Worm (Caenorhabditis elegans) whole organism, late embryonic: ENCODE data around the gene ula-1.

Experiments
- ama-1 ChIP-seq: fragments of 150-350 bp; optimal IDR thresholded peaks from 2 replicates; lab custom pipeline; 2014
- ceh-9 ChIP-seq: sonication (generic microtip); optimal IDR thresholded peaks from 2 replicates; lab custom pipeline; 2016; ENCODE audit warnings: mild to moderate bottlenecking, missing genetic modification characterization, inconsistent platforms, missing compliant biosample characterization
- elt-2 ChIP-seq: sonication (generic microtip); optimal IDR thresholded peaks from 2 replicates; lab custom pipeline; 2016; ENCODE audit warnings: missing genetic modification reagents, missing genetic modification characterization, missing compliant biosample characterization
- fax-1 ChIP-seq: sonication (generic microtip); optimal IDR thresholded peaks from 2 replicates; lab custom pipeline; 2016; ENCODE audit warnings: missing genotype, missing genetic modification characterization, missing compliant biosample characterization
- fkh-6 ChIP-seq: sonication (generic microtip); optimal IDR thresholded peaks from 2 replicates; lab custom pipeline; 2016; ENCODE audit warnings: missing genetic modification characterization, missing compliant biosample characterization
- hlh-6 ChIP-seq: sonication (generic microtip); optimal IDR thresholded peaks from 2 replicates; lab custom pipeline; 2016; ENCODE audit warnings: missing genotype, missing genetic modification characterization, missing compliant biosample characterization
- mec-3 ChIP-seq: sonication (generic microtip); optimal IDR thresholded peaks from 2 replicates; lab custom pipeline; 2016; ENCODE audit warnings: borderline replicate concordance, missing genetic modification characterization, missing compliant biosample characterization
- nhr-11 ChIP-seq: fragments of 150-350 bp; optimal IDR thresholded peaks from 2 replicates; lab custom pipeline; 2014; ENCODE audit warnings: missing biosample characterization, missing genetic modification characterization
- pqm-1 ChIP-seq: sonication (generic microtip); optimal IDR thresholded peaks from 2 replicates; lab custom pipeline; 2016; ENCODE audit warnings: missing genetic modification characterization, missing compliant biosample characterization
- unc-3 ChIP-seq, 2 experiments: fragments of 200-800 bp in 1 of 2; sonication (Bioruptor generic) in 1 of 2; sonication (generic microtip) in 1 of 2; conservative IDR thresholded peaks in 1 of 2; optimal IDR thresholded peaks in 1 of 2; 2 replicates each; pipeline versions ENCODE4 v1.3.6 to Lab custom; 2016 to 2022; ENCODE audit warnings: missing compliant biosample characterization in 2 of 2, missing genetic modification characterization in 2 of 2, missing genetic modification reagents in 1 of 2
- unc-55 ChIP-seq: sonication (generic microtip); optimal IDR thresholded peaks from 2 replicates; lab custom pipeline; 2017; ENCODE audit warnings: missing biosample characterization, missing genetic modification reagents, missing genetic modification characterization
- unc-86 ChIP-seq: sonication (generic microtip); optimal IDR thresholded peaks from 2 replicates; lab custom pipeline; 2016; ENCODE audit warnings: missing genetic modification characterization, missing compliant biosample characterization

ce11 chrIII:4909938-4910337 lies 10.2 kb downstream of the ula-1 start, which contains the start of gene F26F4.12:
- TF ChIP-seq ceh-9 (tag; lab: Kevin White, UChicago) = no peak
- TF ChIP-seq unc-86 (tag; lab: Kevin White, UChicago) = no peak
- TF ChIP-seq pqm-1 (tag; lab: Kevin White, UChicago) = no peak
- no peak for TF ChIP-seq unc-55 (GFP tag; lab: Kevin White, UChicago)
- TF ChIP-seq fax-1 (tag; lab: Kevin White, UChicago) = no peak
- no peak for TF ChIP-seq mec-3 (tag; lab: Kevin White, UChicago)
- no peak for TF ChIP-seq fkh-6 (tag; lab: Kevin White, UChicago)
- TF ChIP-seq nhr-11 (tag; lab: Kevin White, UChicago) = no peak
- no peak for TF ChIP-seq ama-1 (lab: Kevin White, UChicago)
- TF ChIP-seq unc-3 (GFP tag; conservative IDR thresholded peaks at IDR 0.05; lab: Robert Waterston, UW) = no peak
- no peak for TF ChIP-seq unc-3 (tag; optimal IDR thresholded peaks at IDR 0.05; lab: Kevin White, UChicago)
- no peak for TF ChIP-seq elt-2 (tag; lab: Kevin White, UChicago)
- TF ChIP-seq hlh-6 (tag; lab: Kevin White, UChicago) = no peak
